Worm (Caenorhabditis elegans): Measurements from ENCODE around the gene col-8.

Gene col-8

ce11 chrIII:7012060-7012459 is 8.3 kb downstream of the col-8 start:
- no peak for TF ChIP-seq lsl-1 (GFP tag; optimal IDR thresholded peaks at IDR 0.05)
- no peak for TF ChIP-seq ztf-28 (GFP tag; IDR thresholded peaks at IDR 0.05)

ce11 chrIII:7008836-7009235 is 11.6 kb downstream of the col-8 start, which contains the start of gene lgc-38:
Gene lgc-38 (plus strand): TSS chrIII:7009136.
- TF ChIP-seq Y79H2A.3 (GFP tag; conservative IDR thresholded peaks at IDR 0.05): no peak
- TF ChIP-seq K11D2.4 (GFP tag; IDR thresholded peaks at IDR 0.05): no peak
- no peak for TF ChIP-seq pbrm-1 (GFP tag; IDR thresholded peaks at IDR 0.05)
- TF ChIP-seq ztf-22 (GFP tag; optimal IDR thresholded peaks at IDR 0.05): no peak
- TF ChIP-seq ceh-100 (GFP tag; IDR thresholded peaks at IDR 0.05): no peak
- no peak for TF ChIP-seq hsf-1 (GFP tag; IDR thresholded peaks at IDR 0.05)
- TF ChIP-seq ceh-58 (GFP tag; IDR thresholded peaks at IDR 0.05): no peak
- no peak for TF ChIP-seq lsy-27 (tag; optimal IDR thresholded peaks at IDR 0.05; ENCODE audit: borderline replicate concordance, insufficient read depth)
- TF ChIP-seq F37B4.10 (GFP tag; IDR thresholded peaks at IDR 0.05): no peak
- no peak for TF ChIP-seq ztf-6 (GFP tag; IDR thresholded peaks at IDR 0.05)
- TF ChIP-seq dpl-1 (GFP tag; optimal IDR thresholded peaks at IDR 0.05): no peak
- TF ChIP-seq let-526 (GFP tag; IDR thresholded peaks at IDR 0.05): no peak
- TF ChIP-seq nhr-179 (tag; optimal IDR thresholded peaks at IDR 0.05): no peak
- TF ChIP-seq lag-1 (GFP tag; IDR thresholded peaks at IDR 0.05): no peak
- no peak for TF ChIP-seq chd-7 (tag; optimal IDR thresholded peaks at IDR 0.05)
- TF ChIP-seq him-1 (tag; optimal IDR thresholded peaks at IDR 0.05): no peak
- no peak for TF ChIP-seq F39B2.1 (GFP tag; IDR thresholded peaks at IDR 0.05)
- TF ChIP-seq snpc-3.4 (tag; optimal IDR thresholded peaks at IDR 0.05): no peak

- no peak for TF ChIP-seq ztf-18 (tag; optimal IDR thresholded peaks at IDR 0.05)
- no peak for TF ChIP-seq mxl-1 (tag; optimal IDR thresholded peaks at IDR 0.05)
- TF ChIP-seq Y56A3A.18 (GFP tag; IDR thresholded peaks at IDR 0.05): no peak
Measured at ce11 chrIII:7005350-7005749, 15.1 kb downstream of the col-8 start, which contains the start of gene C06E8.5. Gene C06E8.5 (minus strand): TSS chrIII:7005450.

- TF ChIP-seq ccch-3 (GFP tag; optimal IDR thresholded peaks at IDR 0.05) (no peak), madf-6 (GFP tag; IDR thresholded peaks at IDR 0.05) (no peak), atf-7 (tag; optimal IDR thresholded peaks at IDR 0.05) (no peak)
Measured at ce11 chrIII:7002143-7002542, 18.3 kb downstream of the col-8 start.

ce11 chrIII:6993179-6993578 is 27.2 kb downstream of the col-8 start:
- TF ChIP-seq lag-1 (GFP tag; IDR thresholded peaks at IDR 0.05): no peak
- no peak for TF ChIP-seq xnd-1 (tag; optimal IDR thresholded peaks at IDR 0.05)
- TF ChIP-seq unc-130 (GFP tag; optimal IDR thresholded peaks at IDR 0.05): no peak
- TF ChIP-seq egrh-3 (GFP tag; IDR thresholded peaks at IDR 0.05): no peak
- TF ChIP-seq lin-35 (GFP tag; optimal IDR thresholded peaks at IDR 0.05): no peak
- no peak for TF ChIP-seq cebp-1 (GFP tag; IDR thresholded peaks at IDR 0.05)
- no peak for TF ChIP-seq cebp-1 (tag; optimal IDR thresholded peaks at IDR 0.05)
- TF ChIP-seq B0019.2 (GFP tag; conservative IDR thresholded peaks at IDR 0.05): no peak
- no peak for TF ChIP-seq K12H6.12 (tag; optimal IDR thresholded peaks at IDR 0.05)
- TF ChIP-seq repo-1 (tag; optimal IDR thresholded peaks at IDR 0.05): no peak
- no peak for TF ChIP-seq nhr-90 (tag; optimal IDR thresholded peaks at IDR 0.05)
- no peak for TF ChIP-seq nhr-80 (tag; optimal IDR thresholded peaks at IDR 0.05)
- TF ChIP-seq mxl-1 (tag; optimal IDR thresholded peaks at IDR 0.05): no peak
- no peak for TF ChIP-seq akir-1 (GFP tag; optimal IDR thresholded peaks at IDR 0.05)
- no peak for TF ChIP-seq tbx-9 (tag; optimal IDR thresholded peaks at IDR 0.05; ENCODE audit: borderline replicate concordance)
- TF ChIP-seq ekl-4 (GFP tag; IDR thresholded peaks at IDR 0.05): no peak
- no peak for TF ChIP-seq ztf-22 (GFP tag; optimal IDR thresholded peaks at IDR 0.05)
- TF ChIP-seq F10E7.11 (tag; optimal IDR thresholded peaks at IDR 0.05): no peak
- TF ChIP-seq egl-44 (GFP tag; IDR thresholded peaks at IDR 0.05): no peak

Data from whole organism, young adult.